Fruit fly (Drosophila melanogaster): Measurements from ENCODE around the gene CG5783.

The CG5783 gene

dm6 chr2L:18137591-18138247 lies 18.1 kb upstream of the CG5783 start, which contains the start of gene kel (continued):
- peak; percentile 17 for TF ChIP-seq CG31627 (GFP tag; optimal IDR thresholded peaks at IDR 0.05)
- no peak for TF ChIP-seq Hr38 (GFP tag; optimal IDR thresholded peaks at IDR 0.05)
- TF ChIP-seq Sox14 (GFP tag; optimal IDR thresholded peaks at IDR 0.05), result peak; percentile 64
- no peak for TF ChIP-seq CG32006 (GFP tag; optimal IDR thresholded peaks at IDR 0.05)
- TF ChIP-seq Ets21C (GFP tag; optimal IDR thresholded peaks at IDR 0.05), result no peak
- peak; percentile 23 for TF ChIP-seq cyc (GFP tag; optimal IDR thresholded peaks at IDR 0.05)
- peak; percentile 61 for TF ChIP-seq CG6854 (GFP tag; optimal IDR thresholded peaks at IDR 0.05)
- TF ChIP-seq Lpt (GFP tag; optimal IDR thresholded peaks at IDR 0.05), result no peak
- TF ChIP-seq CG10669 (GFP tag; optimal IDR thresholded peaks at IDR 0.05), result no peak
- peak; percentile 27 for TF ChIP-seq lz (GFP tag; optimal IDR thresholded peaks at IDR 0.05)
- no peak for TF ChIP-seq Sox15 (GFP tag; optimal IDR thresholded peaks at IDR 0.05)
- TF ChIP-seq achi (GFP tag; optimal IDR thresholded peaks at IDR 0.05), result no peak
- TF ChIP-seq CG9139 (GFP tag; optimal IDR thresholded peaks at IDR 0.05), result no peak
- TF ChIP-seq CG1621 (tag; optimal IDR thresholded peaks at IDR 0.05), result peak; percentile 44
- TF ChIP-seq dac (GFP tag; optimal IDR thresholded peaks at IDR 0.05), result no peak
- TF ChIP-seq CG8632 (GFP tag; optimal IDR thresholded peaks at IDR 0.05), result no peak
- no peak for TF ChIP-seq topi (GFP tag; optimal IDR thresholded peaks at IDR 0.05)
- peak; percentile 26 for TF ChIP-seq vri (GFP tag; optimal IDR thresholded peaks at IDR 0.05)
- TF ChIP-seq Eip93F (GFP tag; optimal IDR thresholded peaks at IDR 0.05), result no peak
- no peak for TF ChIP-seq fd85E (GFP tag; optimal IDR thresholded peaks at IDR 0.05)
- TF ChIP-seq Ets96B (tag; optimal IDR thresholded peaks at IDR 0.05), result no peak
- no peak for TF ChIP-seq salr (GFP tag; optimal IDR thresholded peaks at IDR 0.05)
- TF ChIP-seq CG11762 (GFP tag; optimal IDR thresholded peaks at IDR 0.05; ENCODE audit: insufficient read depth), result no peak
- no peak for TF ChIP-seq CG6792 (GFP tag; optimal IDR thresholded peaks at IDR 0.05)
- TF ChIP-seq CG4318 (GFP tag; optimal IDR thresholded peaks at IDR 0.05), result no peak
- no peak for TF ChIP-seq pdm3 (GFP tag; optimal IDR thresholded peaks at IDR 0.05)
- peak; percentile 42; the same call in 1 of the 2 replicates for TF ChIP-seq CG15336 (GFP tag; IDR thresholded peaks at IDR 0.05)
- no peak for TF ChIP-seq acj6 (GFP tag; optimal IDR thresholded peaks at IDR 0.05)
- TF ChIP-seq CG10631 (GFP tag; optimal IDR thresholded peaks at IDR 0.05), result no peak
- no peak for TF ChIP-seq CG3032 (tag; optimal IDR thresholded peaks at IDR 0.05)
- TF ChIP-seq fd59A (GFP tag; optimal IDR thresholded peaks at IDR 0.05), result no peak
- TF ChIP-seq Gug (GFP tag; IDR thresholded peaks at IDR 0.05), result 0 out of 2 replicates have a peak, but pooled peaks have one; percentile 9
- TF ChIP-seq Eip75B (GFP tag; optimal IDR thresholded peaks at IDR 0.05), result peak; percentile 2
- TF ChIP-seq Blimp-1 (GFP tag; optimal IDR thresholded peaks at IDR 0.05), result no peak
- TF ChIP-seq CG6163 (GFP tag; IDR thresholded peaks at IDR 0.05), result no peak
- no peak for TF ChIP-seq spab (GFP tag; optimal IDR thresholded peaks at IDR 0.05)
- peak; percentile 19 for TF ChIP-seq Hr4 (GFP tag; optimal IDR thresholded peaks at IDR 0.05)
- no peak for TF ChIP-seq net (GFP tag; optimal IDR thresholded peaks at IDR 0.05)

- TF ChIP-seq svp (GFP tag), result no peak
- TF ChIP-seq CG6854 (GFP tag; optimal IDR thresholded peaks at IDR 0.05), result no peak
- TF ChIP-seq topi (GFP tag; optimal IDR thresholded peaks at IDR 0.05), result no peak
- TF ChIP-seq eg (GFP tag; IDR thresholded peaks at IDR 0.05), result no peak
- no peak for TF ChIP-seq Eip75B (GFP tag; optimal IDR thresholded peaks at IDR 0.05)
- no peak for TF ChIP-seq fkh (GFP tag; optimal IDR thresholded peaks at IDR 0.05)
- no peak for TF ChIP-seq achi (GFP tag; optimal IDR thresholded peaks at IDR 0.05)
- TF ChIP-seq CG7368 (GFP tag; optimal IDR thresholded peaks at IDR 0.05), result no peak
- TF ChIP-seq Sox14 (GFP tag; optimal IDR thresholded peaks at IDR 0.05), result no peak
Observed at dm6 chr2L:18140544-18140943, 15.3 kb upstream of the CG5783 start.
